Fruit fly (Drosophila melanogaster) whole organism, embryonic: ENCODE data around the gene CG6415.
A peak's percentile ranks its signal among the peaks of the same experiment; 100 is the strongest.

Experiments
- CG10209 ChIP-seq: fragments of 200-800 bp; sonication (Bioruptor generic); optimal IDR thresholded peaks from 3 replicates; lab custom pipeline; 2017; ENCODE audit warnings: missing biosample characterization, mild to moderate bottlenecking, missing genetic modification characterization, missing genetic modification reagents
- CG1024 ChIP-seq: fragments of 200-800 bp; sonication (Bioruptor generic); IDR thresholded peaks from 2 replicates; pipeline ENCODE4 v1.3.6; 2022; ENCODE audit warnings: missing biosample characterization, missing genetic modification characterization
- CG11456 ChIP-seq: fragments of 200-800 bp; sonication (Bioruptor generic); IDR thresholded peaks from 3 replicates; pipeline ENCODE4 v1.3.6; 2022; ENCODE audit warnings: missing biosample characterization, missing genetic modification characterization
- CG1233 ChIP-seq: fragments of 200-800 bp; sonication (Bioruptor generic); optimal IDR thresholded peaks from 4 replicates; lab custom pipeline; 2018; ENCODE audit warnings: missing biosample characterization, mild to moderate bottlenecking, missing genetic modification characterization
- CG13775 ChIP-seq: fragments of 200-800 bp; sonication (Bioruptor generic); optimal IDR thresholded peaks from 3 replicates; lab custom pipeline; 2017; ENCODE audit warnings: missing biosample characterization, mild to moderate bottlenecking, missing genetic modification characterization
- CG13894 ChIP-seq: fragments of 200-800 bp; sonication (Bioruptor generic); optimal IDR thresholded peaks from 3 replicates; lab custom pipeline; 2018; ENCODE audit warnings: missing biosample characterization, mild to moderate bottlenecking, missing genetic modification characterization, moderate library complexity
- CG15514 ChIP-seq: fragments of 200-800 bp; sonication (Bioruptor generic); optimal IDR thresholded peaks from 3 replicates; lab custom pipeline; 2017; ENCODE audit warnings: missing biosample characterization, missing genetic modification characterization, mild to moderate bottlenecking, moderate library complexity, missing genetic modification reagents
- CG18011 ChIP-seq: fragments of 200-800 bp; sonication (Bioruptor generic); optimal IDR thresholded peaks from 2 replicates; lab custom pipeline; 2017; ENCODE audit warnings: missing biosample characterization, missing genetic modification characterization, mild to moderate bottlenecking, moderate library complexity, missing genotype
- CG18262 ChIP-seq: fragments of 200-800 bp; optimal IDR thresholded peaks from 3 replicates; lab custom pipeline; 2019; ENCODE audit warnings: missing biosample characterization, mild to moderate bottlenecking, missing genetic modification characterization, moderate library complexity
- CG2116 ChIP-seq: fragments of 200-800 bp; sonication (Bioruptor generic); optimal IDR thresholded peaks from 3 replicates; lab custom pipeline; 2018; ENCODE audit warnings: missing biosample characterization, mild to moderate bottlenecking, missing genetic modification characterization
- CG2120 ChIP-seq: fragments of 200-800 bp; sonication (Bioruptor generic); optimal IDR thresholded peaks from 3 replicates; lab custom pipeline; 2016; ENCODE audit warnings: missing biosample characterization, missing genetic modification characterization
- CG2678 ChIP-seq: fragments of 200-800 bp; sonication (Bioruptor generic); optimal IDR thresholded peaks from 3 replicates; lab custom pipeline; 2019; ENCODE audit warnings: missing biosample characterization, mild to moderate bottlenecking, missing genetic modification characterization, moderate library complexity
- CG4360 ChIP-seq: fragments of 200-800 bp; sonication (Bioruptor generic); IDR thresholded peaks from 2 replicates; pipeline ENCODE4 v1.3.6; 2022; ENCODE audit warnings: missing biosample characterization, missing genetic modification characterization
- CG4424 ChIP-seq: fragments of 200-800 bp; sonication (Bioruptor generic); optimal IDR thresholded peaks from 3 replicates; lab custom pipeline; 2016; ENCODE audit warnings: missing biosample characterization, missing genetic modification characterization
- CG7372 ChIP-seq: fragments of 200-800 bp; sonication (Bioruptor generic); IDR thresholded peaks from 2 replicates; pipeline ENCODE4 v1.3.6; 2022; ENCODE audit warnings: missing biosample characterization, missing genetic modification characterization
- CG7839 ChIP-seq: fragments of 200-800 bp; sonication (Bioruptor generic); optimal IDR thresholded peaks from 3 replicates; lab custom pipeline; 2018; ENCODE audit warnings: missing biosample characterization, mild to moderate bottlenecking, missing genetic modification characterization, moderate library complexity
- CG8290 ChIP-seq, 3 experiments: fragments of 200-800 bp; sonication (Bioruptor generic); optimal IDR thresholded peaks; 2 replicates each; lab custom pipeline; 2016 to 2019; ENCODE audit warnings: missing biosample characterization in 3 of 3, missing genetic modification characterization in 3 of 3, mild to moderate bottlenecking in 2 of 3, moderate library complexity in 1 of 3
- CG9437 ChIP-seq: fragments of 200-800 bp; sonication (Bioruptor generic); optimal IDR thresholded peaks from 2 replicates; lab custom pipeline; 2018; ENCODE audit warnings: missing biosample characterization, mild to moderate bottlenecking, missing genetic modification characterization
- Camta ChIP-seq: fragments of 200-800 bp; sonication (Bioruptor generic); optimal IDR thresholded peaks from 2 replicates; lab custom pipeline; 2016; ENCODE audit warnings: missing biosample characterization, missing genetic modification characterization
- Chrac-16 ChIP-seq: fragments of 200-800 bp; sonication (Bioruptor generic); optimal IDR thresholded peaks from 3 replicates; lab custom pipeline; 2016; ENCODE audit warnings: missing biosample characterization, missing genetic modification characterization
- CoRest ChIP-seq: fragments of 200-800 bp; sonication (Bioruptor generic); optimal IDR thresholded peaks from 3 replicates; lab custom pipeline; 2018; ENCODE audit warnings: missing biosample characterization, mild to moderate bottlenecking, missing genetic modification characterization, moderate library complexity
- D19B ChIP-seq: fragments of 200-800 bp; sonication (Bioruptor generic); optimal IDR thresholded peaks from 2 replicates; lab custom pipeline; 2017; ENCODE audit warnings: missing biosample characterization, mild to moderate bottlenecking, missing genetic modification characterization
- Dbx ChIP-seq: fragments of 200-800 bp; sonication (Bioruptor generic); IDR thresholded peaks from 3 replicates; pipeline ENCODE4 v1.3.6; 2022; ENCODE audit warnings: missing biosample characterization, missing genetic modification characterization
- Dek ChIP-seq: fragments of 200-800 bp; sonication (Bioruptor generic); optimal IDR thresholded peaks from 3 replicates; lab custom pipeline; 2019; ENCODE audit warnings: missing biosample characterization, mild to moderate bottlenecking, missing genetic modification characterization, moderate library complexity
- Med ChIP-seq: fragments of 200-800 bp; sonication (Bioruptor generic); peaks from one replicate; lab custom pipeline; 2016; ENCODE audit warnings: missing biosample characterization, missing genetic modification characterization, mild to moderate bottlenecking, inconsistent platforms, moderate library complexity
- Optix ChIP-seq: fragments of 200-800 bp; sonication (Bioruptor generic); IDR thresholded peaks from 3 replicates; pipeline ENCODE4 v1.3.6; 2022; ENCODE audit warnings: missing biosample characterization, missing genetic modification characterization
- Rfx ChIP-seq: fragments of 200-800 bp; sonication (Bioruptor generic); IDR thresholded peaks from 2 replicates; pipeline ENCODE4 v1.3.6; 2022; ENCODE audit warnings: missing biosample characterization, missing genetic modification characterization
- Rx ChIP-seq: fragments of 200-800 bp; sonication (Bioruptor generic); IDR thresholded peaks from 2 replicates; pipeline ENCODE4 v1.3.6; 2022; ENCODE audit warnings: missing biosample characterization, missing genetic modification characterization
- cad ChIP-seq: fragments of >200 bp; optimal IDR thresholded peaks from 2 replicates; lab custom pipeline; 2017; ENCODE audit warnings: missing biosample characterization, missing genetic modification characterization
- chif ChIP-seq, 2 experiments: fragments of 200-800 bp; sonication (Bioruptor generic); optimal IDR thresholded peaks; 3 replicates each; lab custom pipeline; 2016; ENCODE audit warnings: missing biosample characterization in 2 of 2, missing genetic modification characterization in 2 of 2
- chinmo ChIP-seq: fragments of 200-800 bp; sonication (Bioruptor generic); IDR thresholded peaks from 4 replicates; pipeline ENCODE4 v1.3.6; 2022; ENCODE audit warnings: missing biosample characterization, missing genetic modification characterization; ENCODE audit not compliant: partially characterized antibody
- dan ChIP-seq: fragments of 200-800 bp; sonication (Bioruptor generic); IDR thresholded peaks from 2 replicates; pipeline ENCODE4 v1.3.6; 2022; ENCODE audit warnings: missing biosample characterization, missing genetic modification characterization
- dysf ChIP-seq: fragments of 200-800 bp; sonication (Bioruptor generic); IDR thresholded peaks from 3 replicates; pipeline ENCODE4 v1.3.6; 2022; ENCODE audit warnings: missing biosample characterization, missing genetic modification characterization
- fd96Cb ChIP-seq: fragments of 200-800 bp; sonication (Bioruptor generic); optimal IDR thresholded peaks from 2 replicates; lab custom pipeline; 2018; ENCODE audit warnings: missing biosample characterization, mild to moderate bottlenecking, missing genetic modification characterization, moderate library complexity
- gem ChIP-seq: fragments of 200-800 bp; sonication (Bioruptor generic); optimal IDR thresholded peaks from 2 replicates; lab custom pipeline; 2019; ENCODE audit warnings: missing biosample characterization, mild to moderate bottlenecking, missing genetic modification characterization, moderate library complexity
- grau ChIP-seq: fragments of 200-800 bp; optimal IDR thresholded peaks from 3 replicates; lab custom pipeline; 2019; ENCODE audit warnings: missing biosample characterization, mild to moderate bottlenecking, missing genetic modification characterization, moderate library complexity
- hkb ChIP-seq, 2 experiments: fragments of 200-800 bp in 1 of 2; fragments of >200 bp in 1 of 2; sonication (Bioruptor generic) in 1 of 2; IDR thresholded peaks in 1 of 2; optimal IDR thresholded peaks in 1 of 2; 2 replicates each; pipeline versions ENCODE4 v1.3.6 to Lab custom; 2017 to 2022; ENCODE audit warnings: missing biosample characterization in 1 of 2, missing genetic modification characterization in 1 of 2
- ind ChIP-seq: fragments of 200-800 bp; sonication (Bioruptor generic); optimal IDR thresholded peaks from 3 replicates; lab custom pipeline; 2016; ENCODE audit warnings: missing biosample characterization, missing genetic modification characterization
- ken ChIP-seq: fragments of 200-800 bp; sonication (Bioruptor generic); IDR thresholded peaks from 3 replicates; pipeline ENCODE4 v1.3.6; 2022; ENCODE audit warnings: missing biosample characterization, missing genetic modification characterization
- lilli ChIP-seq: fragments of 200-800 bp; sonication (Bioruptor generic); optimal IDR thresholded peaks from 3 replicates; lab custom pipeline; 2016; ENCODE audit warnings: missing biosample characterization, missing genetic modification characterization
- prd ChIP-seq, 3 experiments: fragments of >200 bp in 2 of 3; fragments of 200-800 bp in 1 of 3; sonication (Bioruptor generic) in 1 of 3; optimal IDR thresholded peaks in 2 of 3; IDR thresholded peaks in 1 of 3; 2 replicates in 2 of 3; 3 replicates in 1 of 3; pipeline versions ENCODE4 v1.3.6 to Lab custom; 2017 to 2022; ENCODE audit warnings: missing biosample characterization in 1 of 3, missing genetic modification characterization in 1 of 3
- seq ChIP-seq: fragments of 200-800 bp; sonication (Bioruptor generic); IDR thresholded peaks from 2 replicates; pipeline ENCODE4 v1.3.6; 2022; ENCODE audit warnings: missing biosample characterization, missing genetic modification characterization
- sisA ChIP-seq: fragments of 200-800 bp; sonication (Bioruptor generic); IDR thresholded peaks from 2 replicates; pipeline ENCODE4 v1.3.6; 2022; ENCODE audit warnings: missing biosample characterization, missing genetic modification characterization
- sqz ChIP-seq: fragments of 200-800 bp; sonication (Bioruptor generic); optimal IDR thresholded peaks from 3 replicates; lab custom pipeline; 2018; ENCODE audit warnings: missing biosample characterization, mild to moderate bottlenecking, missing genetic modification characterization
- stc ChIP-seq: fragments of 200-800 bp; sonication (Bioruptor generic); IDR thresholded peaks from 2 replicates; pipeline ENCODE4 v1.3.6; 2022; ENCODE audit warnings: missing biosample characterization, missing genetic modification characterization
- stwl ChIP-seq: fragments of 200-800 bp; sonication (Bioruptor generic); optimal IDR thresholded peaks from 3 replicates; lab custom pipeline; 2018; ENCODE audit warnings: missing biosample characterization, mild to moderate bottlenecking, missing genetic modification characterization, moderate library complexity
- vvl ChIP-seq: fragments of 200-800 bp; sonication (Bioruptor generic); IDR thresholded peaks from 2 replicates; pipeline ENCODE4 v1.3.6; 2022; ENCODE audit warnings: missing biosample characterization, missing genetic modification characterization

CG6415 gene

dm6 chr2L:10684309-10684708, 19.1 kb upstream of the CG6415 start, which contains the start of gene CG7299 (continued):
- no peak for TF ChIP-seq CG1233 (GFP tag; lab: Kevin White, UChicago)
- 0 out of 4 replicates have a peak, but pooled peaks have one; percentile 30 for TF ChIP-seq chinmo (GFP tag; lab: Robert Waterston, UW)
- TF ChIP-seq stc (GFP tag; lab: Robert Waterston, UW), result no peak
- no peak for TF ChIP-seq CG2116 (GFP tag; lab: Kevin White, UChicago)
- TF ChIP-seq CG13775 (GFP tag; lab: Kevin White, UChicago), result no peak
- no peak for TF ChIP-seq CG18262
- no peak for TF ChIP-seq CG1024 (GFP tag; lab: Robert Waterston, UW)
- no peak for TF ChIP-seq Camta (GFP tag; lab: Kevin White, UChicago)
- TF ChIP-seq ken (GFP tag; lab: Robert Waterston, UW), result no peak
- TF ChIP-seq Dbx, result no peak
- TF ChIP-seq cad (GFP tag; lab: Kevin White, UChicago), result no peak

DNA sequence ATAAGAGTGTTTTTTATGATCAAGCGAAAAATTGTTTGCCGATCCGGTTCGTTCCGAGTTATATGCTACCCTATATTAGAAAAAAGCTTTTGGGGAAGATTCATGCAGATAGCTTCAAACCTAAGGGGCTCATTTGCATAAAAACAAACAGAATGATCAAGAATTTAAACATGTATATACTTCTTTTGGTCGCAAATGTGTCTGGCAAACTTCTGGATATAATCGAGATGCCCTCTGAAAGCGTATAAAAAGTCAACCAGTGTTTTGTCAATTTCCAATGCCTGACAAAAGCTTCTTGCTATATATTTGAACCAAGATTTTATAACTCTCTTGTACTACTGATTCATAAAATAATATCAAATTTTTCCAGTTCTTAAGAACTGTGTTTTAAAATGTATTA, 17.8 kb upstream of the CG6415 start:
- TF ChIP-seq CG18011 (GFP tag; lab: Kevin White, UChicago), result peak; percentile 95
- TF ChIP-seq sisA, result peak; percentile 26; the same call in 1 of the 2 replicates
- TF ChIP-seq CG18262, result peak; percentile 9
- TF ChIP-seq dan (GFP tag; lab: Robert Waterston, UW), result no peak
- peak; percentile 23 for TF ChIP-seq CG9437 (GFP tag; lab: Kevin White, UChicago)
- TF ChIP-seq dysf (GFP tag; lab: Robert Waterston, UW), result 0 out of 3 replicates have a peak, but pooled peaks have one; percentile 14
- TF ChIP-seq ind, result peak; percentile 20
- TF ChIP-seq hkb (optimal IDR thresholded peaks at IDR 0.05; lab: Kevin White, UChicago), result no peak
- no peak for TF ChIP-seq hkb (GFP tag; IDR thresholded peaks at IDR 0.05; lab: Robert Waterston, UW)
- TF ChIP-seq seq (GFP tag; lab: Robert Waterston, UW), result no peak
- TF ChIP-seq Optix (GFP tag; lab: Robert Waterston, UW), result no peak
- TF ChIP-seq Rfx (GFP tag; lab: Robert Waterston, UW), result peak; percentile 27; the same call in 1 of the 2 replicates
- TF ChIP-seq grau (tag; lab: Kevin White, UChicago), result peak; percentile 18
- peak; percentile 13 for TF ChIP-seq CG8290 (GFP tag; optimal IDR thresholded peaks at IDR 0.05; lab: Kevin White, UChicago)
- peak in 1 of 2 experiments; percentile 16 for TF ChIP-seq CG8290 (tag; optimal IDR thresholded peaks at IDR 0.05; lab: Kevin White, UChicago)
- peak; percentile 5 for TF ChIP-seq CG10209 (GFP tag; lab: Kevin White, UChicago)
- TF ChIP-seq vvl (GFP tag; lab: Robert Waterston, UW), result peak; percentile 72
- TF ChIP-seq D19B, result peak; percentile 79
- no peak for TF ChIP-seq Chrac-16
- peak; percentile 26 for TF ChIP-seq CG7839 (tag; lab: Kevin White, UChicago)
- no peak for TF ChIP-seq Dek (tag; lab: Kevin White, UChicago)
- TF ChIP-seq chif (GFP tag; optimal IDR thresholded peaks at IDR 0.05; lab: Kevin White, UChicago), result no peak
- TF ChIP-seq lilli, result peak; percentile 4
- peak; percentile 74 for TF ChIP-seq CG13894 (tag; lab: Kevin White, UChicago)
- TF ChIP-seq CoRest (tag; lab: Kevin White, UChicago), result peak; percentile 29
- TF ChIP-seq CG15514 (GFP tag; lab: Kevin White, UChicago), result peak; percentile 6
- TF ChIP-seq CG7372 (GFP tag; lab: Robert Waterston, UW), result 0 out of 2 replicates have a peak, but pooled peaks have one; percentile 24
- TF ChIP-seq CG4424 (GFP tag; lab: Kevin White, UChicago), result peak; percentile 10
- peak; percentile 30 for TF ChIP-seq gem
- TF ChIP-seq stwl, result peak; percentile 77
- no peak for TF ChIP-seq sqz (GFP tag; lab: Kevin White, UChicago)
- TF ChIP-seq CG2120 (GFP tag; lab: Kevin White, UChicago), result peak; percentile 40
- peak; percentile 62 for TF ChIP-seq Med (GFP tag; lab: Kevin White, UChicago)
- TF ChIP-seq CG4360 (GFP tag; lab: Robert Waterston, UW), result no peak
- no peak for TF ChIP-seq Rx (GFP tag; lab: Robert Waterston, UW)
- 0 out of 3 replicates have a peak, but pooled peaks have one; percentile 15 for TF ChIP-seq Dbx
- peak; percentile 4 for TF ChIP-seq fd96Cb (tag; lab: Kevin White, UChicago)
- TF ChIP-seq CG2678 (tag; lab: Kevin White, UChicago), result peak; percentile 19
- TF ChIP-seq CG11456 (GFP tag; lab: Robert Waterston, UW), result no peak
- no peak for TF ChIP-seq prd (optimal IDR thresholded peaks at IDR 0.05; lab: Kevin White, UChicago)
- 0 out of 3 replicates have a peak, but pooled peaks have one; percentile 13 for TF ChIP-seq prd (GFP tag; IDR thresholded peaks at IDR 0.05; lab: Robert Waterston, UW)
